Fruit fly (Drosophila melanogaster): ENCODE results near the gene ND-ASHI.

The ND-ASHI gene

dm6 chrX:6654198-6654831 is 24.6 kb downstream of the ND-ASHI start, which contains the start of the genes CG3226 and Cdc7 (continued):
- peak; percentile 85 for TF ChIP-seq bbx (GFP tag; IDR thresholded peaks at IDR 0.05; ENCODE audit: partially characterized antibody)
- no peak for TF ChIP-seq CG1792 (GFP tag; optimal IDR thresholded peaks at IDR 0.05)
- peak; percentile 60 for TF ChIP-seq ewg (GFP tag; optimal IDR thresholded peaks at IDR 0.05)
- no peak for TF ChIP-seq cg (GFP tag; optimal IDR thresholded peaks at IDR 0.05)
- no peak for TF ChIP-seq dimm (GFP tag; IDR thresholded peaks at IDR 0.05)
- TF ChIP-seq prd (optimal IDR thresholded peaks at IDR 0.05): no peak
- no peak for TF ChIP-seq prd (GFP tag; IDR thresholded peaks at IDR 0.05)
- TF ChIP-seq btn (GFP tag; optimal IDR thresholded peaks at IDR 0.05): peak; percentile 10
- TF ChIP-seq CG14667 (GFP tag; IDR thresholded peaks at IDR 0.05): no peak; the same call in 1 of the 2 replicates
- TF ChIP-seq CG15011 (GFP tag; optimal IDR thresholded peaks at IDR 0.05): peak; percentile 62
- peak; percentile 84 for TF ChIP-seq Sox100B (GFP tag; optimal IDR thresholded peaks at IDR 0.05)
- peak; percentile 43 for TF ChIP-seq zf30C (GFP tag; optimal IDR thresholded peaks at IDR 0.05)
- TF ChIP-seq shn (GFP tag; optimal IDR thresholded peaks at IDR 0.05): peak; percentile 65
- peak; percentile 66 for TF ChIP-seq CG30403 (GFP tag; optimal IDR thresholded peaks at IDR 0.05)
- peak; percentile 72; the same call in 2 of the 3 replicates for TF ChIP-seq Dbx (GFP tag; IDR thresholded peaks at IDR 0.05)
- TF ChIP-seq Nf-YC (tag; optimal IDR thresholded peaks at IDR 0.05): peak; percentile 72
- TF ChIP-seq CG10462 (GFP tag; optimal IDR thresholded peaks at IDR 0.05): no peak
- peak; percentile 56 for TF ChIP-seq HmgZ (tag; optimal IDR thresholded peaks at IDR 0.05)
- peak; percentile 87 for TF ChIP-seq Bgb (GFP tag; IDR thresholded peaks at IDR 0.05; ENCODE audit: partially characterized antibody)
- TF ChIP-seq sna (GFP tag; IDR thresholded peaks at IDR 0.05; ENCODE audit: partially characterized antibody): peak; percentile 55; the same call in 1 of the 2 replicates
- peak; percentile 47; the same call in 1 of the 2 replicates for TF ChIP-seq CG17328 (GFP tag; IDR thresholded peaks at IDR 0.05)
- peak; percentile 86 for TF ChIP-seq CG9797 (GFP tag; optimal IDR thresholded peaks at IDR 0.05)
- peak; percentile 5 for TF ChIP-seq CG3065 (GFP tag; optimal IDR thresholded peaks at IDR 0.05)
- TF ChIP-seq YL-1 (GFP tag; optimal IDR thresholded peaks at IDR 0.05): peak; percentile 88
- TF ChIP-seq so (GFP tag; IDR thresholded peaks at IDR 0.05): 0 out of 3 replicates have a peak, but pooled peaks have one; percentile 44
- peak; percentile 26; the same call in 1 of the 2 replicates for TF ChIP-seq ap (GFP tag; IDR thresholded peaks at IDR 0.05)
- peak; percentile 77 for TF ChIP-seq CG33557 (GFP tag; optimal IDR thresholded peaks at IDR 0.05)
- TF ChIP-seq kay (GFP tag; optimal IDR thresholded peaks at IDR 0.05): no peak
- TF ChIP-seq CG32772 (GFP tag; IDR thresholded peaks at IDR 0.05): no peak
- 0 out of 2 replicates have a peak, but pooled peaks have one; percentile 35 for TF ChIP-seq dati (GFP tag; IDR thresholded peaks at IDR 0.05)
- TF ChIP-seq CG13287 (GFP tag; IDR thresholded peaks at IDR 0.05; ENCODE audit: partially characterized antibody): peak; percentile 76
- no peak for TF ChIP-seq da (GFP tag; optimal IDR thresholded peaks at IDR 0.05)
- TF ChIP-seq Hmx (GFP tag; optimal IDR thresholded peaks at IDR 0.05): no peak
- peak; percentile 27 for TF ChIP-seq Sox102F (GFP tag; optimal IDR thresholded peaks at IDR 0.05)
- peak; percentile 26 for TF ChIP-seq CG4282 (GFP tag; optimal IDR thresholded peaks at IDR 0.05)
- TF ChIP-seq Mad (GFP tag; optimal IDR thresholded peaks at IDR 0.05): peak; percentile 9
- TF ChIP-seq Dll (GFP tag; IDR thresholded peaks at IDR 0.05; ENCODE audit: partially characterized antibody): peak; percentile 71
- TF ChIP-seq CG1024 (GFP tag; IDR thresholded peaks at IDR 0.05): 0 out of 2 replicates have a peak, but pooled peaks have one; percentile 16
- no peak for TF ChIP-seq CG11085 (GFP tag; IDR thresholded peaks at IDR 0.05)
- TF ChIP-seq CG17568 (GFP tag; optimal IDR thresholded peaks at IDR 0.05): peak; percentile 66
- TF ChIP-seq crp (GFP tag; optimal IDR thresholded peaks at IDR 0.05): peak in 1 of 2 experiments; percentile 48
- no peak for TF ChIP-seq ab (GFP tag; optimal IDR thresholded peaks at IDR 0.05)
- TF ChIP-seq Dip3 (GFP tag; optimal IDR thresholded peaks at IDR 0.05): peak; percentile 28
- peak; percentile 77 for TF ChIP-seq E2f2 (GFP tag; IDR thresholded peaks at IDR 0.05)
- TF ChIP-seq MBD-R2 (GFP tag; IDR thresholded peaks at IDR 0.05): peak; percentile 80
- TF ChIP-seq sisA (GFP tag; IDR thresholded peaks at IDR 0.05): no peak
- TF ChIP-seq CG5180 (GFP tag; optimal IDR thresholded peaks at IDR 0.05): peak; percentile 76
- TF ChIP-seq CG33213 (GFP tag; optimal IDR thresholded peaks at IDR 0.05): peak; percentile 63
- peak; percentile 44 for TF ChIP-seq CG16863 (GFP tag; optimal IDR thresholded peaks at IDR 0.05)
- peak; percentile 48 for TF ChIP-seq Usf (GFP tag; optimal IDR thresholded peaks at IDR 0.05)

Data from whole organism, embryonic.